Worm (Caenorhabditis elegans) whole organism, L1 larva: ENCODE data around the gene ghi-1.

Experiments used
- C16A3.4 ChIP-seq: fragments of 150-350 bp; optimal IDR thresholded peaks from 2 replicates; lab custom pipeline; 2014; ENCODE audit warnings: missing biosample characterization, missing genetic modification characterization
- C34B4.2 ChIP-seq: sonication (generic microtip); optimal IDR thresholded peaks from 2 replicates; lab custom pipeline; 2017; ENCODE audit warnings: mild to moderate bottlenecking, missing genetic modification characterization, missing compliant biosample characterization
- F16B12.6 ChIP-seq: fragments of 150-350 bp; optimal IDR thresholded peaks from 2 replicates; lab custom pipeline; 2014; ENCODE audit warnings: missing biosample characterization, missing genetic modification characterization
- alr-1 ChIP-seq: fragments of 200-800 bp; sonication (Bioruptor generic); optimal IDR thresholded peaks from 2 replicates; lab custom pipeline; 2018; ENCODE audit warnings: borderline replicate concordance, mild to moderate bottlenecking, missing genetic modification characterization, missing compliant biosample characterization
- ama-1 ChIP-seq: fragments of 150-350 bp; optimal IDR thresholded peaks from 2 replicates; lab custom pipeline; 2014
- blmp-1 ChIP-seq: fragments of 150-350 bp; optimal IDR thresholded peaks from 2 replicates; lab custom pipeline; 2014; ENCODE audit warnings: missing biosample characterization, missing genetic modification characterization
- ceh-88 ChIP-seq: fragments of 200-800 bp; sonication (Bioruptor generic); IDR thresholded peaks from 2 replicates; pipeline ENCODE4 v1.3.6; 2022; ENCODE audit warnings: missing genetic modification characterization, missing compliant biosample characterization
- ceh-90 ChIP-seq: sonication (generic microtip); optimal IDR thresholded peaks from 2 replicates; lab custom pipeline; 2016; ENCODE audit warnings: missing genetic modification characterization, missing compliant biosample characterization
- ces-1 ChIP-seq: fragments of 150-350 bp; optimal IDR thresholded peaks from 2 replicates; lab custom pipeline; 2014; ENCODE audit warnings: missing biosample characterization, missing genetic modification reagents, missing genetic modification characterization
- dpl-1 ChIP-seq, 3 experiments: fragments of 150-350 bp in 2 of 3; sonication (generic microtip) in 1 of 3; optimal IDR thresholded peaks; 2 replicates each; lab custom pipeline; 2014 to 2017; ENCODE audit warnings: missing biosample characterization in 3 of 3, missing genetic modification characterization in 3 of 3, missing genetic modification reagents in 3 of 3
- dsc-1 ChIP-seq: sonication (generic microtip); optimal IDR thresholded peaks from 2 replicates; lab custom pipeline; 2016; ENCODE audit warnings: mild to moderate bottlenecking, missing genetic modification characterization, missing compliant biosample characterization
- efl-1 ChIP-seq, 4 experiments: fragments of 150-350 bp; optimal IDR thresholded peaks in 3 of 4; peaks in 1 of 4; 1 replicate in 1 of 4; 2 replicates in 3 of 4; lab custom pipeline; 2014; ENCODE audit warnings: missing biosample characterization in 2 of 4, missing genetic modification characterization in 2 of 4, missing genetic modification reagents in 2 of 4
- elt-2 ChIP-seq: sonication (generic microtip); optimal IDR thresholded peaks from 2 replicates; lab custom pipeline; 2016; ENCODE audit warnings: missing genetic modification characterization, mild to moderate bottlenecking, inconsistent platforms, missing compliant biosample characterization, missing genetic modification reagents
- elt-3 ChIP-seq, 6 experiments: fragments of 150-350 bp in 1 of 6; sonication (generic microtip); optimal IDR thresholded peaks; 2 replicates each; lab custom pipeline; 2017 to 2018; ENCODE audit warnings: missing biosample characterization in 6 of 6, missing genetic modification characterization in 6 of 6, inconsistent platforms in 1 of 6
- fkh-8 ChIP-seq: sonication (generic microtip); optimal IDR thresholded peaks from 2 replicates; lab custom pipeline; 2016; ENCODE audit warnings: mild to moderate bottlenecking, missing genetic modification characterization, missing compliant biosample characterization
- grh-1 ChIP-seq: fragments of 200-800 bp; sonication (Bioruptor generic); IDR thresholded peaks from 2 replicates; pipeline ENCODE4 v1.3.6; 2022; ENCODE audit warnings: missing genetic modification reagents, missing genetic modification characterization, missing compliant biosample characterization
- hlh-17 ChIP-seq: fragments of 200-800 bp; sonication (Bioruptor generic); optimal IDR thresholded peaks from 2 replicates; lab custom pipeline; 2018; ENCODE audit warnings: missing genetic modification characterization, mild to moderate bottlenecking, missing compliant biosample characterization, moderate library complexity, borderline replicate concordance
- hlh-4 ChIP-seq: sonication (generic microtip); optimal IDR thresholded peaks from 2 replicates; lab custom pipeline; 2016; ENCODE audit warnings: mild to moderate bottlenecking, missing genetic modification characterization, missing compliant biosample characterization
- hpl-2 ChIP-seq: fragments of 150-350 bp; optimal IDR thresholded peaks from 2 replicates; lab custom pipeline; 2014; ENCODE audit warnings: missing biosample characterization, missing genetic modification reagents, missing genetic modification characterization
- irx-1 ChIP-seq: sonication (generic microtip); optimal IDR thresholded peaks from 2 replicates; lab custom pipeline; 2016; ENCODE audit warnings: missing genetic modification characterization, missing compliant biosample characterization
- lin-13 ChIP-seq: fragments of 150-350 bp; optimal IDR thresholded peaks from 2 replicates; lab custom pipeline; 2014; ENCODE audit warnings: missing biosample characterization, missing genetic modification reagents, missing genetic modification characterization
- lin-15B ChIP-seq: fragments of 150-350 bp; sonication (generic microtip); optimal IDR thresholded peaks from 3 replicates; lab custom pipeline; 2014; ENCODE audit warnings: missing biosample characterization, missing genetic modification characterization
- lir-3 ChIP-seq: sonication (generic microtip); optimal IDR thresholded peaks from 2 replicates; lab custom pipeline; 2016; ENCODE audit warnings: mild to moderate bottlenecking, missing genetic modification characterization, moderate library complexity, missing compliant biosample characterization; ENCODE audit not compliant: poor library complexity
- mab-9 ChIP-seq: fragments of 200-800 bp; sonication (Bioruptor generic); IDR thresholded peaks from 2 replicates; pipeline ENCODE4 v1.3.6; 2022; ENCODE audit warnings: missing genetic modification reagents, missing genetic modification characterization, missing compliant biosample characterization
- mdl-1 ChIP-seq, 2 experiments: fragments of 150-350 bp; optimal IDR thresholded peaks; 2 replicates each; lab custom pipeline; 2014 to 2017; ENCODE audit warnings: missing biosample characterization in 2 of 2, missing genetic modification characterization in 2 of 2, inconsistent platforms in 1 of 2
- mef-2 ChIP-seq: fragments of 150-350 bp; optimal IDR thresholded peaks from 2 replicates; lab custom pipeline; 2014; ENCODE audit warnings: missing biosample characterization, missing genetic modification characterization
- mep-1 ChIP-seq: fragments of 150-350 bp; optimal IDR thresholded peaks from 2 replicates; lab custom pipeline; 2014; ENCODE audit warnings: missing biosample characterization, missing genetic modification characterization
- nhr-12 ChIP-seq: sonication (generic microtip); optimal IDR thresholded peaks from 2 replicates; lab custom pipeline; 2017; ENCODE audit warnings: missing biosample characterization, missing genetic modification characterization
- nhr-20 ChIP-seq: sonication (generic microtip); optimal IDR thresholded peaks from 2 replicates; lab custom pipeline; 2016; ENCODE audit warnings: mild to moderate bottlenecking, missing genetic modification characterization, missing compliant biosample characterization
- nhr-237 ChIP-seq: fragments of 150-350 bp; optimal IDR thresholded peaks from 2 replicates; lab custom pipeline; 2014; ENCODE audit warnings: missing biosample characterization, missing genetic modification characterization
- nhr-47 ChIP-seq: sonication (generic microtip); optimal IDR thresholded peaks from 2 replicates; lab custom pipeline; 2016; ENCODE audit warnings: mild to moderate bottlenecking, missing genetic modification characterization, moderate library complexity, missing compliant biosample characterization
- nhr-71 ChIP-seq: sonication (generic microtip); optimal IDR thresholded peaks from 2 replicates; lab custom pipeline; 2016; ENCODE audit warnings: mild to moderate bottlenecking, missing genetic modification characterization, moderate library complexity, missing compliant biosample characterization
- nhr-76 ChIP-seq: sonication (generic microtip); optimal IDR thresholded peaks from 2 replicates; lab custom pipeline; 2017; ENCODE audit warnings: missing biosample characterization, missing genetic modification characterization
- nhr-77 ChIP-seq: fragments of 150-350 bp; optimal IDR thresholded peaks from 2 replicates; lab custom pipeline; 2014; ENCODE audit warnings: missing biosample characterization, missing genetic modification characterization
- nhr-84 ChIP-seq: sonication (generic microtip); optimal IDR thresholded peaks from 2 replicates; lab custom pipeline; 2017; ENCODE audit warnings: missing biosample characterization, missing genetic modification characterization
- pag-3 ChIP-seq: sonication (generic microtip); optimal IDR thresholded peaks from 2 replicates; lab custom pipeline; 2017; ENCODE audit warnings: missing genetic modification characterization, mild to moderate bottlenecking, missing compliant biosample characterization, antibody characterized with exemption, borderline replicate concordance; ENCODE audit not compliant: insufficient read depth
- pqm-1 ChIP-seq: sonication (generic microtip); optimal IDR thresholded peaks from 3 replicates; lab custom pipeline; 2017; ENCODE audit warnings: missing biosample characterization, missing genetic modification characterization
- rnt-1 ChIP-seq: sonication (generic microtip); optimal IDR thresholded peaks from 2 replicates; lab custom pipeline; 2016; ENCODE audit warnings: mild to moderate bottlenecking, missing genetic modification characterization, moderate library complexity, missing compliant biosample characterization
- skn-1 ChIP-seq: fragments of 150-350 bp; optimal IDR thresholded peaks from 2 replicates; lab custom pipeline; 2014; ENCODE audit warnings: missing biosample characterization, missing genetic modification characterization
- snpc-4 ChIP-seq: fragments of 150-350 bp; optimal IDR thresholded peaks from 2 replicates; lab custom pipeline; 2014; ENCODE audit warnings: missing biosample characterization, missing genetic modification characterization
- snu-23 ChIP-seq: sonication (generic microtip); optimal IDR thresholded peaks from 2 replicates; lab custom pipeline; 2016; ENCODE audit warnings: missing genetic modification characterization, missing compliant biosample characterization
- sox-4 ChIP-seq: sonication (generic microtip); optimal IDR thresholded peaks from 2 replicates; lab custom pipeline; 2016; ENCODE audit warnings: missing genetic modification characterization, missing compliant biosample characterization
- sptf-1 ChIP-seq: fragments of 150-350 bp; optimal IDR thresholded peaks from 2 replicates; lab custom pipeline; 2014; ENCODE audit warnings: missing biosample characterization, missing genetic modification characterization
- sup-37 ChIP-seq: fragments of 200-800 bp; sonication (Bioruptor generic); optimal IDR thresholded peaks from 2 replicates; lab custom pipeline; 2018; ENCODE audit warnings: mild to moderate bottlenecking, missing genetic modification characterization, missing compliant biosample characterization
- tbx-2 ChIP-seq: sonication (generic microtip); optimal IDR thresholded peaks from 2 replicates; lab custom pipeline; 2016; ENCODE audit warnings: missing genetic modification characterization, missing compliant biosample characterization
- tlp-1 ChIP-seq: fragments of 150-350 bp; optimal IDR thresholded peaks from 2 replicates; lab custom pipeline; 2014; ENCODE audit warnings: missing biosample characterization, missing genetic modification characterization
- unc-130 ChIP-seq: fragments of 150-350 bp; optimal IDR thresholded peaks from 2 replicates; lab custom pipeline; 2017; ENCODE audit warnings: missing biosample characterization, missing genetic modification characterization, inconsistent platforms
- unc-86 ChIP-seq: sonication (generic microtip); optimal IDR thresholded peaks from 2 replicates; lab custom pipeline; 2016; ENCODE audit warnings: missing genetic modification characterization, missing compliant biosample characterization
- zag-1 ChIP-seq: fragments of 150-350 bp; optimal IDR thresholded peaks from 2 replicates; lab custom pipeline; 2014; ENCODE audit warnings: missing biosample characterization, missing genetic modification characterization
- zip-4 ChIP-seq: fragments of 200-800 bp; sonication (Bioruptor generic); optimal IDR thresholded peaks from 2 replicates; lab custom pipeline; 2018; ENCODE audit warnings: mild to moderate bottlenecking, missing genetic modification characterization, moderate library complexity, missing compliant biosample characterization
- ztf-4 ChIP-seq: fragments of 150-350 bp; optimal IDR thresholded peaks from 2 replicates; lab custom pipeline; 2014; ENCODE audit warnings: missing biosample characterization, missing genetic modification characterization

The ghi-1 gene

DNA sequence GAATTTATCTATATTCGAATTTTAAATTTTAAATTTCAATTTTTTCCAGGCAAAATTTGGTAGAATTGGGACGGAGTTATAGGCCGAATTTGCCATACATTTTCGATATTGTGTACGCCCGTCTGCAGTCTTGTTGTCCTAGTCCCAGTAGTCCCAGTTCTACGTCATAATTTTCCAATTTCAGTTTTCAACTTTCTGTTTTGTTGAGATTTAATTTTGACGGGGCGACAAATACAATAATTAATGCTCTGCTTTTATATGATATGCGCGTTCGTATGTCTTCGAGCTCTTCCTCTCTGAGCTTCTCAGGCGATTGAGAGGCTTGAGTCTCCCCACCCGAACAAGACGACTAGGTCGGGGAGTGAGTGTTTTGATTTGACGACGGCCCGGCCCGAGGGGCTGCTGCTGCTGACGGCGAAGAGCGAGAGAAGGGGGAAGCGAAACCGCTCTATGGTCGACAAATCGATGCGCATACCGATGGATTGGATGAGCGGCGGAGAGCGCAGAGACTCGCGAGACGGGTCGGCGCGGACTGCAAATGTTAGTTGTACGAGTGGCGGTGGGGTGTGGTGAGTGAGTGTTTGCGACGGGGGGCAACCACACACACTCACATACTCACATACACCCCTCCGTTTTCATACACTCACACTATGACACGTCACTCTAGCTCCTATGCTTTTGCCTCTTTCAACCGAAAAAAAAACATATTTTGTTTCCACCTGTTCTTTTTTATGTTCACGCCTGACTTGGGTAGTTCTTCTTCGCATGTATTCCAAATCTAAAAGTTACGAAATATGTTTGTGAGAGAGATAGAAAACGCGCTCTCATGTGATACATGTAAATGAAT is 11.6 kb upstream of the ghi-1 start (continued):
- TF ChIP-seq C16A3.4 (tag; lab: Kevin White, UChicago) (peak; percentile 58), nhr-84 (tag; lab: Kevin White, UChicago) (no peak), mab-9 (GFP tag; lab: Robert Waterston, UW) (peak; percentile 66), irx-1 (tag; lab: Kevin White, UChicago) (peak; percentile 23), snpc-4 (tag; lab: Kevin White, UChicago) (peak; percentile 33), lir-3 (peak; percentile 29), ceh-88 (GFP tag; lab: Robert Waterston, UW) (peak; percentile 62; the same call in 1 of the 2 replicates), tlp-1 (tag; lab: Kevin White, UChicago) (no peak), hpl-2 (GFP tag; lab: Kevin White, UChicago) (no peak), sptf-1 (no peak), dpl-1 (GFP tag; optimal IDR thresholded peaks at IDR 0.05; lab: Kevin White, UChicago) (peak; percentile 8 to 24 (median 12)), snu-23 (GFP tag; lab: Kevin White, UChicago) (peak; percentile 83), rnt-1 (peak; percentile 81), efl-1 (optimal IDR thresholded peaks at IDR 0.05; lab: Kevin White, UChicago) (peak; percentile 48 to 54), efl-1 (GFP tag; optimal IDR thresholded peaks at IDR 0.05 in 1 of 2; lab: Kevin White, UChicago) (peak; percentile 56 to 91), skn-1 (tag; lab: Kevin White, UChicago) (peak; percentile 67), lin-15B (tag; lab: Kevin White, UChicago) (no peak), pag-3 (no peak), nhr-47 (tag; lab: Kevin White, UChicago) (peak; percentile 78), zip-4 (peak; percentile 31), ama-1 (peak; percentile 54), sox-4 (tag; lab: Kevin White, UChicago) (peak; percentile 14), hlh-4 (tag; lab: Kevin White, UChicago) (no peak), elt-2 (tag; lab: Kevin White, UChicago) (no peak), mef-2 (tag; lab: Kevin White, UChicago) (no peak), unc-86 (tag; lab: Kevin White, UChicago) (peak; percentile 63), fkh-8 (tag; lab: Kevin White, UChicago) (peak; percentile 63), nhr-71 (tag; lab: Kevin White, UChicago) (peak; percentile 84), alr-1 (tag; lab: Kevin White, UChicago) (no peak), nhr-12 (tag; lab: Kevin White, UChicago) (no peak), C34B4.2 (tag; lab: Kevin White, UChicago) (peak; percentile 36), pqm-1 (tag; lab: Kevin White, UChicago) (no peak), unc-130 (tag; lab: Kevin White, UChicago) (peak; percentile 64), ces-1 (GFP tag; lab: Kevin White, UChicago) (no peak), nhr-20 (peak; percentile 81), ceh-90 (tag; lab: Kevin White, UChicago) (no peak), nhr-77 (peak; percentile 89), nhr-237 (tag; lab: Kevin White, UChicago) (no peak), blmp-1 (peak; percentile 11)

DNA sequence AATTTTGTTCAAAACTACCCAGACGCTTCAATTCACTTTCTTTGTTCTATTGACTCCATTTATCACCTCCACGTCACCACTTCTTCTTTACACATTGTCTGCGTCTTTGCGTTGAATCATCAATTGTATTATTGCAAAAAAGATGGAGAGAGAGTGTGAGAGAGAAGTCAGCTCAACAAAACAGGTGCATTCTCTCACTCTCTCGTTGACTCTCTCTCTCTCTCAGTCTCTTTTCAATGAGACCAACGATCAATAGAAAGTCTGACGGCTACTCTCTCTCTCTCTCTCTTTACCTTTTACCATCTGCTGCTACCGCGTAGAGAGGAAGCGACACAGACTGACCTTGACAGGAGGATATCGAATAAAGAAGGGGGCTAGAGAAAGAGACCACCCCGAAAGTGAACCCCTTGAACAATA is 10.8 kb upstream of the ghi-1 start:
- TF ChIP-seq elt-3 (tag; optimal IDR thresholded peaks at IDR 0.05; lab: Kevin White, UChicago): peak in 5 of 6 experiments; percentile 21 to 92 (median 81)
- peak in 1 of 2 experiments; percentile 89 for TF ChIP-seq mdl-1 (tag; optimal IDR thresholded peaks at IDR 0.05; lab: Kevin White, UChicago)
- peak; percentile 90 for TF ChIP-seq lin-13 (GFP tag; lab: Kevin White, UChicago)
- TF ChIP-seq nhr-20: peak; percentile 96
- TF ChIP-seq ceh-88 (GFP tag; lab: Robert Waterston, UW): no peak; the same call in 1 of the 2 replicates
- TF ChIP-seq mep-1 (tag; lab: Kevin White, UChicago): peak; percentile 86
- no peak for TF ChIP-seq alr-1 (tag; lab: Kevin White, UChicago)
- TF ChIP-seq tbx-2: peak; percentile 89
- TF ChIP-seq F16B12.6 (tag; lab: Kevin White, UChicago): no peak
- TF ChIP-seq dsc-1 (tag; lab: Kevin White, UChicago): peak; percentile 88
- TF ChIP-seq nhr-76 (tag; lab: Kevin White, UChicago): peak; percentile 49
- peak; percentile 87 for TF ChIP-seq grh-1 (GFP tag; lab: Robert Waterston, UW)
- peak; percentile 89 for TF ChIP-seq ama-1
- TF ChIP-seq hlh-17 (GFP tag; lab: Kevin White, UChicago): no peak
- peak; percentile 68 for TF ChIP-seq sup-37 (GFP tag; lab: Kevin White, UChicago)
- peak; percentile 91 for TF ChIP-seq ztf-4 (tag; lab: Kevin White, UChicago)
- no peak for TF ChIP-seq zag-1 (tag; lab: Kevin White, UChicago)
- peak; percentile 73 to 80 for TF ChIP-seq efl-1 (optimal IDR thresholded peaks at IDR 0.05; lab: Kevin White, UChicago)
- TF ChIP-seq efl-1 (GFP tag; optimal IDR thresholded peaks at IDR 0.05 in 1 of 2; lab: Kevin White, UChicago): peak; percentile 30 to 96
